Worm (Caenorhabditis elegans) whole organism, mixed stage, embryonic: ENCODE measurements around the gene zzz-1.

Experiments used
- M03D4.4 ChIP-seq: sonication (generic microtip); optimal IDR thresholded peaks from 2 replicates; lab custom pipeline; 2017; ENCODE audit warnings: mild to moderate bottlenecking, missing genetic modification characterization, missing compliant biosample characterization
- blmp-1 ChIP-seq: fragments of 150-350 bp; optimal IDR thresholded peaks from 2 replicates; lab custom pipeline; 2014; ENCODE audit warnings: missing biosample characterization, missing genetic modification characterization
- ceh-39 ChIP-seq: fragments of 150-350 bp; optimal IDR thresholded peaks from 2 replicates; lab custom pipeline; 2014; ENCODE audit warnings: missing biosample characterization, missing genetic modification characterization
- ceh-43 ChIP-seq: fragments of 200-800 bp; sonication (Bioruptor generic); optimal IDR thresholded peaks from 2 replicates; lab custom pipeline; 2018; ENCODE audit warnings: mild to moderate bottlenecking, missing genetic modification characterization, moderate library complexity, missing compliant biosample characterization
- ceh-83 ChIP-seq: fragments of 200-800 bp; sonication (Bioruptor generic); optimal IDR thresholded peaks from 2 replicates; lab custom pipeline; 2018; ENCODE audit warnings: mild to moderate bottlenecking, missing genetic modification characterization, missing compliant biosample characterization
- ces-1 ChIP-seq: fragments of 150-350 bp; optimal IDR thresholded peaks from 2 replicates; lab custom pipeline; 2014; ENCODE audit warnings: missing biosample characterization, missing genetic modification reagents, missing genetic modification characterization
- cnd-1 ChIP-seq: fragments of 200-800 bp; sonication (Bioruptor generic); optimal IDR thresholded peaks from 2 replicates; lab custom pipeline; 2018; ENCODE audit warnings: mild to moderate bottlenecking, missing genetic modification characterization, missing compliant biosample characterization
- drap-1 ChIP-seq: fragments of 200-800 bp; sonication (Bioruptor generic); optimal IDR thresholded peaks from 3 replicates; lab custom pipeline; 2018; ENCODE audit warnings: mild to moderate bottlenecking, missing genetic modification characterization, missing compliant biosample characterization
- elt-1 ChIP-seq: sonication (generic microtip); optimal IDR thresholded peaks from 2 replicates; lab custom pipeline; 2017; ENCODE audit warnings: missing genetic modification characterization, mild to moderate bottlenecking, missing compliant biosample characterization, antibody characterized with exemption, moderate library complexity, borderline replicate concordance; ENCODE audit not compliant: insufficient read depth
- elt-3 ChIP-seq: fragments of 150-350 bp; optimal IDR thresholded peaks from 2 replicates; lab custom pipeline; 2014; ENCODE audit warnings: missing biosample characterization, missing genetic modification characterization
- flh-1 ChIP-seq: fragments of 200-800 bp; sonication (Bioruptor generic); optimal IDR thresholded peaks from 2 replicates; lab custom pipeline; 2018; ENCODE audit warnings: mild to moderate bottlenecking, missing genetic modification characterization, moderate library complexity, missing compliant biosample characterization
- ham-2 ChIP-seq: fragments of 200-800 bp; sonication (Bioruptor generic); optimal IDR thresholded peaks from 2 replicates; lab custom pipeline; 2018; ENCODE audit warnings: mild to moderate bottlenecking, missing genetic modification characterization, missing compliant biosample characterization
- hlh-1 ChIP-seq: fragments of 150-350 bp; optimal IDR thresholded peaks from 2 replicates; lab custom pipeline; 2014; ENCODE audit warnings: missing biosample characterization, missing genetic modification reagents, missing genetic modification characterization
- lin-13 ChIP-seq: fragments of 150-350 bp; optimal IDR thresholded peaks from 2 replicates; lab custom pipeline; 2014; ENCODE audit warnings: missing biosample characterization, missing genetic modification characterization
- lin-32 ChIP-seq: fragments of 200-800 bp; sonication (Bioruptor generic); optimal IDR thresholded peaks from 2 replicates; lab custom pipeline; 2018; ENCODE audit warnings: mild to moderate bottlenecking, missing genetic modification characterization, missing compliant biosample characterization
- lsy-2 ChIP-seq: fragments of 150-350 bp; optimal IDR thresholded peaks from 2 replicates; lab custom pipeline; 2014; ENCODE audit warnings: missing biosample characterization, missing genetic modification characterization
- mep-1 ChIP-seq: fragments of 150-350 bp; optimal IDR thresholded peaks from 2 replicates; lab custom pipeline; 2017; ENCODE audit warnings: missing biosample characterization, missing genetic modification reagents, missing genetic modification characterization, inconsistent platforms
- mls-2 ChIP-seq: sonication (generic microtip); optimal IDR thresholded peaks from 2 replicates; lab custom pipeline; 2016; ENCODE audit warnings: mild to moderate bottlenecking, missing genetic modification characterization, moderate library complexity, missing compliant biosample characterization
- nhr-12 ChIP-seq: fragments of 150-350 bp; optimal IDR thresholded peaks from 2 replicates; lab custom pipeline; 2014; ENCODE audit warnings: missing biosample characterization, missing genetic modification characterization
- nhr-2 ChIP-seq: fragments of 150-350 bp; optimal IDR thresholded peaks from 2 replicates; lab custom pipeline; 2014; ENCODE audit warnings: missing biosample characterization, missing genetic modification characterization
- nhr-237 ChIP-seq: fragments of 150-350 bp; optimal IDR thresholded peaks from 2 replicates; lab custom pipeline; 2014; ENCODE audit warnings: missing biosample characterization, missing genetic modification characterization
- nhr-28 ChIP-seq: fragments of 150-350 bp; optimal IDR thresholded peaks from 2 replicates; lab custom pipeline; 2014; ENCODE audit warnings: missing biosample characterization, missing genetic modification characterization
- nhr-76 ChIP-seq: sonication (generic microtip); optimal IDR thresholded peaks from 2 replicates; lab custom pipeline; 2017; ENCODE audit warnings: missing biosample characterization, missing genetic modification characterization
- pha-4 ChIP-seq: fragments of 150-350 bp; optimal IDR thresholded peaks from 2 replicates; lab custom pipeline; 2018; ENCODE audit warnings: missing biosample characterization, missing genetic modification reagents, missing genetic modification characterization
- sem-2 ChIP-seq: fragments of 200-800 bp; sonication (Bioruptor generic); optimal IDR thresholded peaks from 2 replicates; lab custom pipeline; 2018; ENCODE audit warnings: mild to moderate bottlenecking, missing genetic modification characterization, missing compliant biosample characterization
- snpc-4 ChIP-seq: fragments of 150-350 bp; optimal IDR thresholded peaks from 2 replicates; lab custom pipeline; 2014; ENCODE audit warnings: missing biosample characterization, missing genetic modification characterization
- sptf-1 ChIP-seq: sonication (generic microtip); optimal IDR thresholded peaks from 2 replicates; lab custom pipeline; 2017; ENCODE audit warnings: mild to moderate bottlenecking, missing genetic modification characterization, moderate library complexity, missing compliant biosample characterization
- unc-120 ChIP-seq: sonication (generic microtip); optimal IDR thresholded peaks from 2 replicates; lab custom pipeline; 2017; ENCODE audit warnings: missing genetic modification characterization, missing compliant biosample characterization; ENCODE audit not compliant: poor library complexity, severe bottlenecking
- unc-39 ChIP-seq: fragments of 150-350 bp; optimal IDR thresholded peaks from 2 replicates; lab custom pipeline; 2014; ENCODE audit warnings: missing biosample characterization, missing genetic modification characterization
- unc-62 ChIP-seq: fragments of 150-350 bp; optimal IDR thresholded peaks from 2 replicates; lab custom pipeline; 2014; ENCODE audit warnings: missing biosample characterization, missing genetic modification reagents, missing genetic modification characterization
- zip-8 ChIP-seq: fragments of 150-350 bp; optimal IDR thresholded peaks from 2 replicates; lab custom pipeline; 2014; ENCODE audit warnings: missing biosample characterization, missing genetic modification characterization
- ztf-11 ChIP-seq: fragments of 150-350 bp; optimal IDR thresholded peaks from 2 replicates; lab custom pipeline; 2014; ENCODE audit warnings: missing biosample characterization, missing genetic modification characterization

The zzz-1 gene

ce11 chrV:10886405-10886887, 22.5 kb downstream of the zzz-1 start, which contains the start of gene F32D8.3:
Gene F32D8.3 (plus strand): TSS chrV:10886837.
- TF ChIP-seq M03D4.4 (no peak), elt-1 (tag; lab: Kevin White, UChicago) (no peak), sptf-1 (no peak), blmp-1 (tag; lab: Kevin White, UChicago) (no peak), elt-3 (no peak), nhr-76 (no peak), lin-32 (GFP tag; lab: Kevin White, UChicago) (no peak), hlh-1 (tag; lab: Kevin White, UChicago) (no peak), ceh-39 (tag; lab: Kevin White, UChicago) (no peak), pha-4 (tag; lab: Kevin White, UChicago) (no peak)

ce11 chrV:10883478-10883877, 25.5 kb downstream of the zzz-1 start, which contains the start of gene F32D8.2:
Gene F32D8.2 (plus strand): TSS chrV:10883778.
- TF ChIP-seq ceh-39 (tag; lab: Kevin White, UChicago) (no peak), elt-1 (tag; lab: Kevin White, UChicago) (no peak), lin-32 (GFP tag; lab: Kevin White, UChicago) (no peak), unc-62 (GFP tag; lab: Kevin White, UChicago) (no peak), sem-2 (GFP tag; lab: Kevin White, UChicago) (no peak), ham-2 (GFP tag; lab: Kevin White, UChicago) (no peak), hlh-1 (tag; lab: Kevin White, UChicago) (no peak), snpc-4 (tag; lab: Kevin White, UChicago) (no peak), lin-13 (no peak), blmp-1 (tag; lab: Kevin White, UChicago) (no peak), lsy-2 (no peak), ztf-11 (tag; lab: Kevin White, UChicago) (no peak), unc-39 (tag; lab: Kevin White, UChicago) (no peak), nhr-12 (tag; lab: Kevin White, UChicago) (no peak), nhr-28 (no peak), elt-3 (no peak)

- TF ChIP-seq nhr-2 (tag; lab: Kevin White, UChicago) (no peak), lsy-2 (no peak), mep-1 (tag; lab: Kevin White, UChicago) (no peak), nhr-237 (no peak), pha-4 (tag; lab: Kevin White, UChicago) (no peak), ces-1 (GFP tag; lab: Kevin White, UChicago) (peak; percentile 97), flh-1 (no peak)
Observed at ce11 chrV:10880138-10880882, 28.7 kb downstream of the zzz-1 start, which contains the start of gene F32D8.1. Gene F32D8.1 (plus strand): TSS chrV:10880832.

- TF ChIP-seq snpc-4 (tag; lab: Kevin White, UChicago) (no peak), pha-4 (tag; lab: Kevin White, UChicago) (no peak), zip-8 (tag; lab: Kevin White, UChicago) (no peak), cnd-1 (tag; lab: Kevin White, UChicago) (no peak), unc-39 (tag; lab: Kevin White, UChicago) (no peak), mls-2 (tag; lab: Kevin White, UChicago) (no peak), elt-3 (no peak), ceh-83 (GFP tag; lab: Kevin White, UChicago) (no peak), sem-2 (GFP tag; lab: Kevin White, UChicago) (no peak), ceh-43 (GFP tag; lab: Kevin White, UChicago) (no peak), unc-120 (tag; lab: Kevin White, UChicago) (no peak), drap-1 (no peak), lin-13 (no peak), hlh-1 (tag; lab: Kevin White, UChicago) (no peak), nhr-237 (no peak), ham-2 (GFP tag; lab: Kevin White, UChicago) (no peak)
Observed at ce11 chrV:10877808-10878600, 31.0 kb downstream of the zzz-1 start.
